Worm (Caenorhabditis elegans) whole organism, L4 larva: ENCODE measurements around the gene ins-13.

Experiments used
- dmd-6 ChIP-seq: fragments of 200-800 bp; sonication (Bioruptor generic); IDR thresholded peaks from 2 replicates; pipeline ENCODE4 v1.3.6; 2022; ENCODE audit warnings: missing genetic modification reagents, missing genetic modification characterization, missing compliant biosample characterization
- egl-27 ChIP-seq: sonication (generic microtip); optimal IDR thresholded peaks from 3 replicates; lab custom pipeline; 2017; ENCODE audit warnings: missing biosample characterization, missing genetic modification reagents, missing genetic modification characterization
- fos-1 ChIP-seq: fragments of 150-350 bp; optimal IDR thresholded peaks from 2 replicates; lab custom pipeline; 2014; ENCODE audit warnings: missing biosample characterization, missing genetic modification characterization
- php-3 ChIP-seq: fragments of 200-800 bp; sonication (Bioruptor generic); IDR thresholded peaks from 2 replicates; pipeline ENCODE4 v1.3.6; 2022; ENCODE audit warnings: missing genetic modification reagents, missing genetic modification characterization, missing compliant biosample characterization

ce11 chrII:5497541-5497940, 47.1 kb downstream of the ins-13 start:
- no peak for TF ChIP-seq egl-27
- TF ChIP-seq dmd-6: no peak
- no peak for TF ChIP-seq fos-1 (tag; lab: Kevin White, UChicago)
- no peak for TF ChIP-seq php-3 (GFP tag; lab: Robert Waterston, UW)
